Worm (Caenorhabditis elegans) whole organism, late embryonic: ENCODE data around the gene nspd-9.
A peak's percentile ranks its signal among the peaks of the same experiment; 100 is the strongest.

Source experiments
- C38D4.7 ChIP-seq: fragments of 200-800 bp; sonication (Bioruptor generic); optimal IDR thresholded peaks from 2 replicates; lab custom pipeline; 2018; ENCODE audit warnings: mild to moderate bottlenecking, missing genetic modification characterization, moderate library complexity, missing compliant biosample characterization
- K02D7.2 ChIP-seq: sonication (generic microtip); optimal IDR thresholded peaks from 2 replicates; lab custom pipeline; 2017; ENCODE audit warnings: mild to moderate bottlenecking, missing genetic modification characterization, missing compliant biosample characterization
- K09A11.1 ChIP-seq: sonication (generic microtip); optimal IDR thresholded peaks from 2 replicates; lab custom pipeline; 2017; ENCODE audit warnings: antibody characterized with exemption, mild to moderate bottlenecking, missing genetic modification characterization, missing compliant biosample characterization; ENCODE audit not compliant: insufficient read depth
- T23F11.4 ChIP-seq: fragments of 200-800 bp; sonication (Bioruptor generic); optimal IDR thresholded peaks from 2 replicates; lab custom pipeline; 2018; ENCODE audit warnings: mild to moderate bottlenecking, missing genetic modification characterization, missing compliant biosample characterization
- Y22D7AL.16 ChIP-seq: sonication (generic microtip); optimal IDR thresholded peaks from 2 replicates; lab custom pipeline; 2016; ENCODE audit warnings: missing genetic modification characterization, missing compliant biosample characterization
- ceh-14 ChIP-seq: sonication (generic microtip); optimal IDR thresholded peaks from 2 replicates; lab custom pipeline; 2016; ENCODE audit warnings: missing genotype, missing genetic modification characterization, missing compliant biosample characterization
- ceh-30 ChIP-seq: fragments of 150-350 bp; optimal IDR thresholded peaks from 2 replicates; lab custom pipeline; 2014; ENCODE audit warnings: missing biosample characterization, missing genetic modification characterization
- ceh-31 ChIP-seq: sonication (generic microtip); optimal IDR thresholded peaks from 2 replicates; lab custom pipeline; 2016; ENCODE audit warnings: missing genetic modification characterization, missing compliant biosample characterization
- ceh-34 ChIP-seq: sonication (generic microtip); optimal IDR thresholded peaks from 2 replicates; lab custom pipeline; 2016; ENCODE audit warnings: mild to moderate bottlenecking, missing genetic modification characterization, missing compliant biosample characterization
- ceh-48 ChIP-seq: sonication (generic microtip); optimal IDR thresholded peaks from 2 replicates; lab custom pipeline; 2016; ENCODE audit warnings: missing genetic modification characterization, inconsistent platforms, missing compliant biosample characterization
- ceh-6 ChIP-seq: fragments of 200-800 bp; sonication (Bioruptor generic); optimal IDR thresholded peaks from 2 replicates; lab custom pipeline; 2018; ENCODE audit warnings: mild to moderate bottlenecking, missing genetic modification characterization, missing compliant biosample characterization
- dve-1 ChIP-seq: sonication (generic microtip); optimal IDR thresholded peaks from 2 replicates; lab custom pipeline; 2017; ENCODE audit warnings: antibody characterized with exemption, mild to moderate bottlenecking, missing genetic modification characterization, missing compliant biosample characterization
- elt-2 ChIP-seq: sonication (generic microtip); optimal IDR thresholded peaks from 2 replicates; lab custom pipeline; 2016; ENCODE audit warnings: missing genetic modification reagents, missing genetic modification characterization, missing compliant biosample characterization
- elt-4 ChIP-seq: sonication (generic microtip); optimal IDR thresholded peaks from 2 replicates; lab custom pipeline; 2016; ENCODE audit warnings: missing genetic modification characterization, missing compliant biosample characterization
- ets-4 ChIP-seq: sonication (generic microtip); optimal IDR thresholded peaks from 2 replicates; lab custom pipeline; 2016; ENCODE audit warnings: missing genetic modification characterization, missing compliant biosample characterization
- fkh-6 ChIP-seq: sonication (generic microtip); optimal IDR thresholded peaks from 2 replicates; lab custom pipeline; 2016; ENCODE audit warnings: missing genetic modification characterization, missing compliant biosample characterization
- hlh-30 ChIP-seq: sonication (generic microtip); optimal IDR thresholded peaks from 2 replicates; lab custom pipeline; 2017; ENCODE audit warnings: antibody characterized with exemption, missing genetic modification characterization, missing compliant biosample characterization; ENCODE audit not compliant: insufficient read depth
- hlh-6 ChIP-seq: sonication (generic microtip); optimal IDR thresholded peaks from 2 replicates; lab custom pipeline; 2016; ENCODE audit warnings: missing genotype, missing genetic modification characterization, missing compliant biosample characterization
- lin-11 ChIP-seq: fragments of 200-800 bp; sonication (Bioruptor generic); optimal IDR thresholded peaks from 2 replicates; lab custom pipeline; 2018; ENCODE audit warnings: mild to moderate bottlenecking, missing genetic modification characterization, missing compliant biosample characterization
- madf-2 ChIP-seq: sonication (generic microtip); optimal IDR thresholded peaks from 2 replicates; lab custom pipeline; 2017; ENCODE audit warnings: missing genetic modification characterization, missing compliant biosample characterization
- mec-3 ChIP-seq: sonication (generic microtip); optimal IDR thresholded peaks from 2 replicates; lab custom pipeline; 2016; ENCODE audit warnings: borderline replicate concordance, missing genetic modification characterization, missing compliant biosample characterization
- nhr-232 ChIP-seq: sonication (generic microtip); optimal IDR thresholded peaks from 2 replicates; lab custom pipeline; 2016; ENCODE audit warnings: missing genetic modification characterization, missing compliant biosample characterization
- pag-3 ChIP-seq: sonication (generic microtip); optimal IDR thresholded peaks from 2 replicates; lab custom pipeline; 2016; ENCODE audit warnings: missing compliant biosample characterization, missing genetic modification characterization, borderline replicate concordance
- pat-9 ChIP-seq: fragments of 200-800 bp; sonication (Bioruptor generic); optimal IDR thresholded peaks from 2 replicates; lab custom pipeline; 2018; ENCODE audit warnings: mild to moderate bottlenecking, missing genetic modification characterization, moderate library complexity, missing compliant biosample characterization
- pax-1 ChIP-seq: fragments of 150-350 bp; optimal IDR thresholded peaks from 2 replicates; lab custom pipeline; 2014; ENCODE audit warnings: missing biosample characterization, missing genetic modification characterization
- pha-2 ChIP-seq: sonication (generic microtip); optimal IDR thresholded peaks from 2 replicates; lab custom pipeline; 2017; ENCODE audit warnings: mild to moderate bottlenecking, missing genetic modification characterization, missing compliant biosample characterization
- pqm-1 ChIP-seq: sonication (generic microtip); optimal IDR thresholded peaks from 2 replicates; lab custom pipeline; 2016; ENCODE audit warnings: missing genetic modification characterization, missing compliant biosample characterization
- pros-1 ChIP-seq: fragments of 150-350 bp; optimal IDR thresholded peaks from 2 replicates; lab custom pipeline; 2014; ENCODE audit warnings: missing biosample characterization, missing genetic modification reagents, missing genetic modification characterization
- sdc-2 ChIP-seq: sonication (generic microtip); optimal IDR thresholded peaks from 2 replicates; lab custom pipeline; 2016; ENCODE audit warnings: missing genotype, missing genetic modification characterization, missing compliant biosample characterization
- sox-2 ChIP-seq: fragments of 200-800 bp; sonication (Bioruptor generic); IDR thresholded peaks from 2 replicates; pipeline ENCODE4 v1.3.6; 2022; ENCODE audit warnings: missing genetic modification reagents, missing genetic modification characterization, missing compliant biosample characterization
- sox-4 ChIP-seq: sonication (generic microtip); optimal IDR thresholded peaks from 2 replicates; lab custom pipeline; 2017; ENCODE audit warnings: mild to moderate bottlenecking, missing genetic modification characterization, inconsistent platforms, missing compliant biosample characterization
- tbx-7 ChIP-seq: sonication (generic microtip); optimal IDR thresholded peaks from 2 replicates; lab custom pipeline; 2016; ENCODE audit warnings: missing genotype, missing genetic modification characterization, missing compliant biosample characterization
- ttx-3 ChIP-seq: sonication (generic microtip); optimal IDR thresholded peaks from 2 replicates; lab custom pipeline; 2016; ENCODE audit warnings: missing genetic modification reagents, missing genetic modification characterization, missing compliant biosample characterization
- unc-42 ChIP-seq: sonication (generic microtip); optimal IDR thresholded peaks from 2 replicates; lab custom pipeline; 2016; ENCODE audit warnings: missing genotype, missing genetic modification characterization, missing compliant biosample characterization
- zip-5 ChIP-seq: sonication (generic microtip); optimal IDR thresholded peaks from 2 replicates; lab custom pipeline; 2016; ENCODE audit warnings: missing genetic modification characterization, missing compliant biosample characterization
- ztf-16 ChIP-seq: sonication (generic microtip); optimal IDR thresholded peaks from 2 replicates; lab custom pipeline; 2017; ENCODE audit warnings: missing genetic modification characterization, missing compliant biosample characterization

nspd-9 gene

ce11 chrIII:4830207-4830606 is at the start of gene nspd-9:
TSS of gene nspd-9 (minus strand) at chrIII:4830307.
- TF ChIP-seq pqm-1 (no peak), sox-2 (GFP tag; lab: Robert Waterston, UW) (no peak), ceh-31 (tag; lab: Kevin White, UChicago) (no peak), pax-1 (tag; lab: Kevin White, UChicago) (no peak), ceh-30 (tag; lab: Kevin White, UChicago) (no peak), pha-2 (no peak), K02D7.2 (tag; lab: Kevin White, UChicago) (no peak), lin-11 (tag; lab: Kevin White, UChicago) (no peak)

ce11 chrIII:4879445-4879844 is 49.3 kb upstream of the nspd-9 start, which contains the start of gene C35D10.1:
TSS of gene C35D10.1 (plus strand) at chrIII:4879745.
- no peak for TF ChIP-seq ceh-6 (GFP tag; lab: Kevin White, UChicago)
- TF ChIP-seq ceh-48 (tag; lab: Kevin White, UChicago) = no peak
- TF ChIP-seq C38D4.7 (GFP tag; lab: Kevin White, UChicago) = no peak
- no peak for TF ChIP-seq sox-2 (GFP tag; lab: Robert Waterston, UW)
- no peak for TF ChIP-seq ceh-34 (tag; lab: Kevin White, UChicago)
- no peak for TF ChIP-seq sdc-2 (tag; lab: Kevin White, UChicago)
- no peak for TF ChIP-seq T23F11.4 (GFP tag; lab: Kevin White, UChicago)
- TF ChIP-seq pag-3 (tag; lab: Kevin White, UChicago) = no peak
- TF ChIP-seq elt-2 (tag; lab: Kevin White, UChicago) = no peak
- no peak for TF ChIP-seq fkh-6 (tag; lab: Kevin White, UChicago)
- TF ChIP-seq mec-3 (tag; lab: Kevin White, UChicago) = no peak
- no peak for TF ChIP-seq K09A11.1
- no peak for TF ChIP-seq pros-1
- TF ChIP-seq pat-9 = no peak
- no peak for TF ChIP-seq ttx-3 (tag; lab: Kevin White, UChicago)
- no peak for TF ChIP-seq K02D7.2 (tag; lab: Kevin White, UChicago)
- no peak for TF ChIP-seq ceh-30 (tag; lab: Kevin White, UChicago)
- no peak for TF ChIP-seq madf-2
- TF ChIP-seq elt-4 (tag; lab: Kevin White, UChicago) = no peak

- no peak for TF ChIP-seq ceh-14 (tag; lab: Kevin White, UChicago)
- peak; percentile 21 for TF ChIP-seq elt-2 (tag; lab: Kevin White, UChicago)
- peak; percentile 22 for TF ChIP-seq unc-42 (tag; lab: Kevin White, UChicago)
- TF ChIP-seq, all 69 proteins: peak for 2
Measured at ce11 chrIII:4878281-4878680, 48.2 kb upstream of the nspd-9 start, which contains the start of the genes tost-1 and arx-6. TSS of gene tost-1 (minus strand) at chrIII:4878311. TSS of gene arx-6 (plus strand) at chrIII:4878658.

ce11 chrIII:4875663-4876062 is 45.6 kb upstream of the nspd-9 start:
- TF ChIP-seq ceh-31 (tag; lab: Kevin White, UChicago) (peak; percentile 24), zip-5 (tag; lab: Kevin White, UChicago) (no peak)

ce11 chrIII:4874671-4875070 is 44.6 kb upstream of the nspd-9 start, which contains the start of gene C35D10.12:
TSS of gene C35D10.12 (minus strand) at chrIII:4874771.
- TF ChIP-seq tbx-7 (tag; lab: Kevin White, UChicago) (no peak), madf-2 (no peak), sox-4 (tag; lab: Kevin White, UChicago) (no peak), K09A11.1 (no peak), Y22D7AL.16 (tag; lab: Kevin White, UChicago) (no peak), dve-1 (no peak), zip-5 (tag; lab: Kevin White, UChicago) (no peak), hlh-30 (tag; lab: Kevin White, UChicago) (no peak), ets-4 (no peak), sox-2 (GFP tag; lab: Robert Waterston, UW) (no peak), pag-3 (tag; lab: Kevin White, UChicago) (no peak), ztf-16 (tag; lab: Kevin White, UChicago) (no peak), ceh-6 (GFP tag; lab: Kevin White, UChicago) (no peak), nhr-232 (no peak), hlh-6 (tag; lab: Kevin White, UChicago) (no peak), fkh-6 (tag; lab: Kevin White, UChicago) (no peak)
- TF ChIP-seq, all 69 proteins: peak for 0
